Worm (Caenorhabditis elegans) whole organism, L4 larva: Measurements from ENCODE around the gene T05A7.7.

Experiments
- F10B5.3 ChIP-seq: sonication (generic microtip); optimal IDR thresholded peaks from 2 replicates; lab custom pipeline; 2016; ENCODE audit warnings: mild to moderate bottlenecking, missing genetic modification characterization, missing compliant biosample characterization
- F37D6.2 ChIP-seq: sonication (generic microtip); optimal IDR thresholded peaks from 2 replicates; lab custom pipeline; 2016; ENCODE audit warnings: mild to moderate bottlenecking, missing genetic modification characterization, missing compliant biosample characterization
- R02D3.7 ChIP-seq: fragments of 150-350 bp; sonication (generic microtip); optimal IDR thresholded peaks from 3 replicates; lab custom pipeline; 2014; ENCODE audit warnings: missing biosample characterization, missing genetic modification characterization
- ama-1 ChIP-seq: fragments of 150-350 bp; optimal IDR thresholded peaks from 2 replicates; lab custom pipeline; 2014; ENCODE audit warnings: inconsistent platforms, mixed read lengths
- ces-1 ChIP-seq: fragments of 150-350 bp; sonication (generic microtip); optimal IDR thresholded peaks from 4 replicates; lab custom pipeline; 2014; ENCODE audit warnings: missing biosample characterization, missing genetic modification reagents, missing genetic modification characterization
- fos-1 ChIP-seq: fragments of 150-350 bp; optimal IDR thresholded peaks from 2 replicates; lab custom pipeline; 2014; ENCODE audit warnings: missing biosample characterization, missing genetic modification characterization
- lin-39 ChIP-seq: fragments of 150-350 bp; optimal IDR thresholded peaks from 2 replicates; lab custom pipeline; 2014; ENCODE audit warnings: missing biosample characterization, missing genetic modification reagents, missing genetic modification characterization
- mdl-1 ChIP-seq, 2 experiments: fragments of 150-350 bp in 1 of 2; sonication (generic microtip) in 1 of 2; optimal IDR thresholded peaks; 2 replicates each; lab custom pipeline; 2014 to 2017; ENCODE audit warnings: missing biosample characterization in 2 of 2, missing genetic modification characterization in 2 of 2
- nhr-11 ChIP-seq: fragments of 150-350 bp; optimal IDR thresholded peaks from 2 replicates; lab custom pipeline; 2014; ENCODE audit warnings: missing biosample characterization, missing genetic modification characterization
- skn-1 ChIP-seq: fragments of 150-350 bp; optimal IDR thresholded peaks from 2 replicates; lab custom pipeline; 2014; ENCODE audit warnings: missing biosample characterization, missing genetic modification characterization
- snpc-4 ChIP-seq: fragments of 150-350 bp; optimal IDR thresholded peaks from 2 replicates; lab custom pipeline; 2014; ENCODE audit warnings: missing biosample characterization, missing genetic modification characterization
- unc-130 ChIP-seq: sonication (generic microtip); optimal IDR thresholded peaks from 2 replicates; lab custom pipeline; 2016; ENCODE audit warnings: missing genetic modification reagents, missing genetic modification characterization, missing compliant biosample characterization
- unc-39 ChIP-seq: sonication (generic microtip); optimal IDR thresholded peaks from 2 replicates; lab custom pipeline; 2017; ENCODE audit warnings: missing biosample characterization, missing genetic modification characterization
- zag-1 ChIP-seq: fragments of 150-350 bp; optimal IDR thresholded peaks from 2 replicates; lab custom pipeline; 2014; ENCODE audit warnings: missing biosample characterization, missing genetic modification characterization

- TF ChIP-seq nhr-11: no peak
- TF ChIP-seq unc-130 (GFP tag; lab: Kevin White, UChicago): no peak
- no peak for TF ChIP-seq unc-39 (tag; lab: Kevin White, UChicago)
- TF ChIP-seq mdl-1 (tag; optimal IDR thresholded peaks at IDR 0.05; lab: Kevin White, UChicago): no peak
- TF ChIP-seq R02D3.7 (tag; lab: Kevin White, UChicago): no peak
- no peak for TF ChIP-seq skn-1 (tag; lab: Kevin White, UChicago)
- TF ChIP-seq lin-39 (tag; lab: Kevin White, UChicago): no peak
- no peak for TF ChIP-seq F37D6.2 (tag; lab: Kevin White, UChicago)
- TF ChIP-seq fos-1 (tag; lab: Kevin White, UChicago): no peak
- no peak for TF ChIP-seq F10B5.3 (tag; lab: Kevin White, UChicago)
- no peak for TF ChIP-seq snpc-4 (tag; lab: Kevin White, UChicago)
- TF ChIP-seq ama-1: no peak
- TF ChIP-seq zag-1 (tag; lab: Kevin White, UChicago): no peak
- no peak for TF ChIP-seq ces-1
Observed at ce11 chrII:4648785-4649184, 32.5 kb downstream of the T05A7.7 start, which contains the start of gene lgc-27.
